Worm (Caenorhabditis elegans) whole organism, mixed stage, embryonic: Measurements from ENCODE around the gene F47B8.3.

Source experiments
- elt-1 ChIP-seq: sonication (generic microtip); optimal IDR thresholded peaks from 2 replicates; lab custom pipeline; 2017; ENCODE audit warnings: missing genetic modification characterization, mild to moderate bottlenecking, missing compliant biosample characterization, antibody characterized with exemption, moderate library complexity, borderline replicate concordance; ENCODE audit not compliant: insufficient read depth
- mab-5 ChIP-seq: fragments of 150-350 bp; optimal IDR thresholded peaks from 2 replicates; lab custom pipeline; 2014; ENCODE audit warnings: missing biosample characterization, missing genetic modification characterization
- mep-1 ChIP-seq: fragments of 150-350 bp; optimal IDR thresholded peaks from 2 replicates; lab custom pipeline; 2017; ENCODE audit warnings: missing biosample characterization, missing genetic modification reagents, missing genetic modification characterization, inconsistent platforms
- nhr-28 ChIP-seq: fragments of 150-350 bp; optimal IDR thresholded peaks from 2 replicates; lab custom pipeline; 2014; ENCODE audit warnings: missing biosample characterization, missing genetic modification characterization
- nhr-76 ChIP-seq: sonication (generic microtip); optimal IDR thresholded peaks from 2 replicates; lab custom pipeline; 2017; ENCODE audit warnings: missing biosample characterization, missing genetic modification characterization

ce11 chrV:14366487-14366962 is 43.7 kb upstream of the F47B8.3 start:
- no peak for TF ChIP-seq nhr-28 (tag; lab: Kevin White, UChicago)
- TF ChIP-seq nhr-76 (tag; lab: Kevin White, UChicago) = no peak
- no peak for TF ChIP-seq mep-1 (tag; lab: Kevin White, UChicago)
- TF ChIP-seq mab-5 (tag; lab: Kevin White, UChicago) = no peak
- no peak for TF ChIP-seq elt-1 (tag; lab: Kevin White, UChicago)
